Fruit fly (Drosophila melanogaster) whole organism, pupa: ENCODE results near the gene dia.

ENCODE experiments used
- CG10348 ChIP-seq: fragments of 200-800 bp; sonication (Bioruptor generic); IDR thresholded peaks from 2 replicates; pipeline ENCODE4 v1.3.6; 2022; ENCODE audit warnings: missing biosample characterization, missing genetic modification characterization
- CG12605 ChIP-seq: fragments of 200-800 bp; sonication (Bioruptor generic); IDR thresholded peaks from 2 replicates; pipeline ENCODE4 v1.3.6; 2022; ENCODE audit warnings: missing biosample characterization, missing genetic modification characterization
- CG13204 ChIP-seq: fragments of 200-800 bp; sonication (Bioruptor generic); optimal IDR thresholded peaks from 2 replicates; lab custom pipeline; 2018; ENCODE audit warnings: missing biosample characterization, mild to moderate bottlenecking, missing genetic modification characterization, moderate library complexity
- CG14655 ChIP-seq: fragments of 200-800 bp; sonication (Bioruptor generic); optimal IDR thresholded peaks from 3 replicates; lab custom pipeline; 2017; ENCODE audit warnings: mild to moderate bottlenecking, missing biosample characterization, missing genetic modification reagents, missing genetic modification characterization
- CG15710 ChIP-seq: fragments of 200-800 bp; sonication (Bioruptor generic); optimal IDR thresholded peaks from 2 replicates; lab custom pipeline; 2018; ENCODE audit warnings: missing biosample characterization, mild to moderate bottlenecking, missing genetic modification characterization, moderate library complexity
- CG17806 ChIP-seq: fragments of 200-800 bp; sonication (Bioruptor generic); optimal IDR thresholded peaks from 2 replicates; lab custom pipeline; 2018; ENCODE audit warnings: missing biosample characterization, mild to moderate bottlenecking, missing genetic modification characterization, moderate library complexity
- CG32121 ChIP-seq: fragments of 200-800 bp; sonication (Bioruptor generic); IDR thresholded peaks from 2 replicates; pipeline ENCODE4 v1.3.6; 2022; ENCODE audit warnings: missing biosample characterization, missing genetic modification characterization
- CG34367 ChIP-seq: fragments of 200-800 bp; sonication (Bioruptor generic); optimal IDR thresholded peaks from 2 replicates; lab custom pipeline; 2018; ENCODE audit warnings: missing biosample characterization, mild to moderate bottlenecking, missing genetic modification characterization
- CG4496 ChIP-seq: fragments of 200-800 bp; sonication (Bioruptor generic); IDR thresholded peaks from 3 replicates; pipeline ENCODE4 v1.3.6; 2022; ENCODE audit warnings: missing biosample characterization, missing genetic modification characterization
- CG8159 ChIP-seq: fragments of 200-800 bp; sonication (Bioruptor generic); optimal IDR thresholded peaks from 3 replicates; lab custom pipeline; 2018; ENCODE audit warnings: missing biosample characterization, mild to moderate bottlenecking, missing genetic modification characterization, moderate library complexity
- CG8301 ChIP-seq: fragments of 200-800 bp; sonication (Bioruptor generic); optimal IDR thresholded peaks from 2 replicates; lab custom pipeline; 2018; ENCODE audit warnings: missing biosample characterization, mild to moderate bottlenecking, missing genetic modification characterization
- CG9948 ChIP-seq: fragments of 200-800 bp; sonication (Bioruptor generic); optimal IDR thresholded peaks from 2 replicates; lab custom pipeline; 2018; ENCODE audit warnings: missing biosample characterization, mild to moderate bottlenecking, missing genetic modification characterization, moderate library complexity
- D1 ChIP-seq: fragments of 200-800 bp; sonication (Bioruptor generic); optimal IDR thresholded peaks from 2 replicates; lab custom pipeline; 2018; ENCODE audit warnings: missing biosample characterization, mild to moderate bottlenecking, missing genetic modification characterization, moderate library complexity
- EcR ChIP-seq: fragments of 200-800 bp; sonication (Bioruptor generic); optimal IDR thresholded peaks from 3 replicates; lab custom pipeline; 2019; ENCODE audit warnings: missing biosample characterization, missing genetic modification characterization, mild to moderate bottlenecking, moderate library complexity, missing genetic modification reagents
- Ets98B ChIP-seq: fragments of 200-800 bp; sonication (Bioruptor generic); IDR thresholded peaks from 2 replicates; pipeline ENCODE4 v1.3.6; 2022; ENCODE audit warnings: missing biosample characterization, missing genetic modification characterization
- Pif1A ChIP-seq: fragments of 200-800 bp; sonication (Bioruptor generic); optimal IDR thresholded peaks from 3 replicates; lab custom pipeline; 2016; ENCODE audit warnings: missing biosample characterization, missing genetic modification characterization
- Pif1B ChIP-seq: fragments of 200-800 bp; sonication (Bioruptor generic); optimal IDR thresholded peaks from 3 replicates; lab custom pipeline; 2016; ENCODE audit warnings: missing biosample characterization, missing genetic modification characterization
- Snoo ChIP-seq: fragments of 200-800 bp; sonication (Bioruptor generic); optimal IDR thresholded peaks from 3 replicates; lab custom pipeline; 2017; ENCODE audit warnings: missing biosample characterization, mild to moderate bottlenecking, missing genetic modification characterization, inconsistent platforms
- fd96Ca ChIP-seq: fragments of 200-800 bp; sonication (Bioruptor generic); IDR thresholded peaks from 3 replicates; pipeline ENCODE4 v1.3.6; 2022; ENCODE audit warnings: missing biosample characterization, missing genetic modification characterization
- gl ChIP-seq: fragments of 200-800 bp; sonication (Bioruptor generic); optimal IDR thresholded peaks from 2 replicates; lab custom pipeline; 2018; ENCODE audit warnings: missing biosample characterization, mild to moderate bottlenecking, missing genetic modification characterization
- rn ChIP-seq: fragments of 200-800 bp; sonication (Bioruptor generic); IDR thresholded peaks from 2 replicates; pipeline ENCODE4 v1.3.6; 2022; ENCODE audit warnings: missing biosample characterization, missing genetic modification characterization

dia gene

dm6 chr2L:20759809-20760485, 2.0 kb downstream of the dia start:
- TF ChIP-seq Ets98B (no peak), rn (GFP tag; lab: Robert Waterston, UW) (no peak), Pif1B (GFP tag; lab: Kevin White, UChicago) (no peak), CG14655 (peak; percentile 8), CG12605 (GFP tag; lab: Robert Waterston, UW) (no peak), CG8301 (tag; lab: Kevin White, UChicago) (peak; percentile 33), D1 (tag; lab: Kevin White, UChicago) (no peak), Snoo (tag; lab: Kevin White, UChicago) (peak; percentile 60), CG13204 (GFP tag; lab: Kevin White, UChicago) (no peak), CG15710 (tag; lab: Kevin White, UChicago) (peak; percentile 7), CG34367 (tag; lab: Kevin White, UChicago) (no peak), CG32121 (GFP tag; lab: Robert Waterston, UW) (no peak), CG8159 (tag; lab: Kevin White, UChicago) (peak; percentile 16), CG9948 (no peak), CG4496 (no peak), CG17806 (peak; percentile 3), CG10348 (no peak), fd96Ca (GFP tag; lab: Robert Waterston, UW) (no peak), Pif1A (no peak), EcR (GFP tag; lab: Kevin White, UChicago) (no peak), gl (tag; lab: Kevin White, UChicago) (no peak)

DNA sequence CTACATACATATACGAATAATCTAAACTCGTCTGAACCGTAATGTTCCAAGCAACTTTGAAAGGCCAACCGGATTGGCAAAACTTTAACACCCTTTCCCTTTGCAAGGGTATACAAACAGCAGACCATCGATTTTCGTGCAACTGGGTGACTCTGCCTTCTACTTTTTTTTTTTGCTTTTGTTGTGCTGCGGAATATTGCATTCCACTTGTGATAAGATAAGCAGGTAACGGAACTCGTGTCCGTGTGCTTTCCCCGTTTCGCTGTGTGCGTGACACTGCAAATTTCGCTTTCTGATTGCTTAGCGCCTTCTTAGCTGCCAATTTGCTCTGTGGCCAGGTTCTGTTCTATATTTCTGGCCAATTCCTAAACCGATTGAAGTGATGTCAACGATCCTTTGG, 3.0 kb downstream of the dia start:
- TF ChIP-seq Pif1B (GFP tag; lab: Kevin White, UChicago) (no peak), CG32121 (GFP tag; lab: Robert Waterston, UW) (no peak), gl (tag; lab: Kevin White, UChicago) (no peak), D1 (tag; lab: Kevin White, UChicago) (no peak), CG8159 (tag; lab: Kevin White, UChicago) (no peak), CG15710 (tag; lab: Kevin White, UChicago) (no peak), CG13204 (GFP tag; lab: Kevin White, UChicago) (no peak), CG34367 (tag; lab: Kevin White, UChicago) (no peak), CG14655 (no peak), CG9948 (no peak), CG12605 (GFP tag; lab: Robert Waterston, UW) (no peak), EcR (GFP tag; lab: Kevin White, UChicago) (no peak), rn (GFP tag; lab: Robert Waterston, UW) (no peak), CG17806 (no peak), fd96Ca (GFP tag; lab: Robert Waterston, UW) (no peak), CG8301 (tag; lab: Kevin White, UChicago) (no peak), Snoo (tag; lab: Kevin White, UChicago) (no peak), Ets98B (no peak)

- TF ChIP-seq CG9948, result peak; percentile 75
- peak; percentile 77 for TF ChIP-seq CG15710 (tag; lab: Kevin White, UChicago)
- peak; percentile 74 for TF ChIP-seq Pif1A
- peak; percentile 35; the same call in 1 of the 3 replicates for TF ChIP-seq fd96Ca (GFP tag; lab: Robert Waterston, UW)
- TF ChIP-seq CG32121 (GFP tag; lab: Robert Waterston, UW), result peak; percentile 77
- TF ChIP-seq CG14655, result peak; percentile 73
- TF ChIP-seq CG13204 (GFP tag; lab: Kevin White, UChicago), result no peak
- peak; percentile 28 for TF ChIP-seq gl (tag; lab: Kevin White, UChicago)
- peak; percentile 65 for TF ChIP-seq Ets98B
- TF ChIP-seq Snoo (tag; lab: Kevin White, UChicago), result peak; percentile 78
- peak; percentile 73 for TF ChIP-seq Pif1B (GFP tag; lab: Kevin White, UChicago)
- peak; percentile 72 for TF ChIP-seq CG17806
- peak; percentile 62 for TF ChIP-seq CG8301 (tag; lab: Kevin White, UChicago)
- TF ChIP-seq D1 (tag; lab: Kevin White, UChicago), result no peak
- TF ChIP-seq CG12605 (GFP tag; lab: Robert Waterston, UW), result peak; percentile 79
- TF ChIP-seq CG34367 (tag; lab: Kevin White, UChicago), result peak; percentile 49
- no peak for TF ChIP-seq CG10348
- TF ChIP-seq CG8159 (tag; lab: Kevin White, UChicago), result peak; percentile 83
- peak; percentile 76 for TF ChIP-seq CG4496
- no peak for TF ChIP-seq EcR (GFP tag; lab: Kevin White, UChicago)
- TF ChIP-seq rn (GFP tag; lab: Robert Waterston, UW), result 0 out of 2 replicates have a peak, but pooled peaks have one; percentile 44
- TF ChIP-seq, all 21 proteins: peak for 17
Measured at dm6 chr2L:20761951-20762538, 4.1 kb downstream of the dia start.

- TF ChIP-seq Pif1A (no peak), fd96Ca (GFP tag; lab: Robert Waterston, UW) (no peak), CG32121 (GFP tag; lab: Robert Waterston, UW) (no peak), CG15710 (tag; lab: Kevin White, UChicago) (no peak), CG4496 (no peak), CG13204 (GFP tag; lab: Kevin White, UChicago) (no peak)
Measured at dm6 chr2L:20764663-20765062, 6.7 kb downstream of the dia start.

- TF ChIP-seq CG17806 (no peak), CG8301 (tag; lab: Kevin White, UChicago) (no peak), CG15710 (tag; lab: Kevin White, UChicago) (no peak), EcR (GFP tag; lab: Kevin White, UChicago) (no peak), D1 (tag; lab: Kevin White, UChicago) (no peak), rn (GFP tag; lab: Robert Waterston, UW) (no peak), gl (tag; lab: Kevin White, UChicago) (no peak), CG8159 (tag; lab: Kevin White, UChicago) (no peak), fd96Ca (GFP tag; lab: Robert Waterston, UW) (no peak), Pif1A (no peak), Ets98B (no peak), Snoo (tag; lab: Kevin White, UChicago) (no peak)
Measured at dm6 chr2L:20768568-20769071, 10.7 kb downstream of the dia start.
